Fruit fly (Drosophila melanogaster): Measurements from ENCODE around the gene CG9330.

The CG9330 gene

DNA sequence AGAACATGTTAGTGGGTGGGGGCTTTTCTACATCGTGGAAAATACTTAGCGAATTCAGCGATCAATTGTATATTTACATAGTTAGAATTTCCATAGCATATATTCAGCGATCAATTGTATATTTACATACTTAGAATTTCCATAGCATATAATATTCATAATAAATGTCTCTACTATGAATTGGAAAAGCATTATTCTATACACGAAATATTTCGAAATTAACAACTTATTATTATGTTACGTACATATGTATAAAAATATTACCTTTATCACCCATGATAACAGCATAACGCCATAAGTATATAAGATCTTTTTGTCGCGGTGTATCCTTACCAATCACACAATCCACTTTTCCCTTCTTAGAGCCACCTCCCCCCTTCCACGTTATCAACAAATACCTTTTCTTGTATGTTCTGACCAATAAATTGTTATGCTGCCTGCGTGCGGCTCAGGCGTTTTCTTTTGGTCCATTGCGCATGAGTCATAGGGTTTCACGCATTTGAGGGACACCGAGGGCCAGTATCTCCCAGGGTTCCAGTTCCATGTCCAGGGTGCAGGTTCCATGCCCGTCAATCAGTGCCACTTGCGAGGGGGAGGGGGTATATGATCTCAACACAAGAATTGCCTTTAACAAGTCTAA lies 50.9 kb downstream of the CG9330 start:
- TF ChIP-seq Ets98B (GFP tag; IDR thresholded peaks at IDR 0.05): no peak
- TF ChIP-seq CG34367 (tag; optimal IDR thresholded peaks at IDR 0.05): no peak
- TF ChIP-seq CG8301 (tag; optimal IDR thresholded peaks at IDR 0.05): peak; percentile 38
- no peak for TF ChIP-seq CG32121 (GFP tag; IDR thresholded peaks at IDR 0.05)
- no peak for TF ChIP-seq gl (tag; optimal IDR thresholded peaks at IDR 0.05)
- TF ChIP-seq CG9948 (tag; optimal IDR thresholded peaks at IDR 0.05): peak; percentile 54
- TF ChIP-seq CG14655 (GFP tag; optimal IDR thresholded peaks at IDR 0.05): no peak
- TF ChIP-seq CG15710 (tag; optimal IDR thresholded peaks at IDR 0.05): peak; percentile 32
- TF ChIP-seq fd96Ca (GFP tag; IDR thresholded peaks at IDR 0.05): no peak
- no peak for TF ChIP-seq rn (GFP tag; IDR thresholded peaks at IDR 0.05)
- TF ChIP-seq CG8159 (tag; optimal IDR thresholded peaks at IDR 0.05): peak; percentile 19
- TF ChIP-seq EcR (GFP tag; optimal IDR thresholded peaks at IDR 0.05): no peak
- no peak for TF ChIP-seq Snoo (tag; optimal IDR thresholded peaks at IDR 0.05)
- peak; percentile 16 for TF ChIP-seq CG17806 (tag; optimal IDR thresholded peaks at IDR 0.05)
- no peak for TF ChIP-seq CG4496 (GFP tag; IDR thresholded peaks at IDR 0.05)
- no peak for TF ChIP-seq CG10348 (GFP tag; IDR thresholded peaks at IDR 0.05)
- TF ChIP-seq D1 (tag; optimal IDR thresholded peaks at IDR 0.05): peak; percentile 38
- TF ChIP-seq Pif1A (GFP tag; optimal IDR thresholded peaks at IDR 0.05): no peak
- TF ChIP-seq CG13204 (GFP tag; optimal IDR thresholded peaks at IDR 0.05): no peak
- TF ChIP-seq Pif1B (GFP tag; optimal IDR thresholded peaks at IDR 0.05): no peak
- TF ChIP-seq CG12605 (GFP tag; IDR thresholded peaks at IDR 0.05): no peak

Measured in whole organism, pupa.